Worm (Caenorhabditis elegans) whole organism, L1 larva: ENCODE measurements around the gene F13H10.6.
A peak's percentile ranks its signal among the peaks of the same experiment; 100 is the strongest.

ENCODE experiments used
- C16A3.4 ChIP-seq: fragments of 150-350 bp; optimal IDR thresholded peaks from 2 replicates; lab custom pipeline; 2014; ENCODE audit warnings: missing biosample characterization, missing genetic modification characterization
- aha-1 ChIP-seq: fragments of 150-350 bp; optimal IDR thresholded peaks from 2 replicates; lab custom pipeline; 2014; ENCODE audit warnings: missing biosample characterization, missing genetic modification characterization
- aly-2 ChIP-seq: fragments of 150-350 bp; optimal IDR thresholded peaks from 2 replicates; lab custom pipeline; 2014; ENCODE audit warnings: missing biosample characterization, missing genetic modification characterization
- blmp-1 ChIP-seq: fragments of 150-350 bp; optimal IDR thresholded peaks from 2 replicates; lab custom pipeline; 2014; ENCODE audit warnings: missing biosample characterization, missing genetic modification characterization
- ceh-63 ChIP-seq: fragments of 200-800 bp; sonication (Bioruptor generic); optimal IDR thresholded peaks from 2 replicates; lab custom pipeline; 2018; ENCODE audit warnings: mild to moderate bottlenecking, missing genetic modification characterization, missing compliant biosample characterization
- ceh-8 ChIP-seq: fragments of 200-800 bp; sonication (Bioruptor generic); optimal IDR thresholded peaks from 2 replicates; lab custom pipeline; 2018; ENCODE audit warnings: mild to moderate bottlenecking, missing genetic modification characterization, moderate library complexity, missing compliant biosample characterization
- ceh-88 ChIP-seq: fragments of 200-800 bp; sonication (Bioruptor generic); IDR thresholded peaks from 2 replicates; pipeline ENCODE4 v1.3.6; 2022; ENCODE audit warnings: missing genetic modification characterization, missing compliant biosample characterization
- ces-1 ChIP-seq: fragments of 150-350 bp; optimal IDR thresholded peaks from 2 replicates; lab custom pipeline; 2014; ENCODE audit warnings: missing biosample characterization, missing genetic modification reagents, missing genetic modification characterization
- dpl-1 ChIP-seq, 3 experiments: fragments of 150-350 bp in 2 of 3; sonication (generic microtip) in 1 of 3; optimal IDR thresholded peaks; 2 replicates each; lab custom pipeline; 2014 to 2017; ENCODE audit warnings: missing biosample characterization in 3 of 3, missing genetic modification characterization in 3 of 3, missing genetic modification reagents in 3 of 3
- efl-3 ChIP-seq: fragments of 200-800 bp; sonication (Bioruptor generic); optimal IDR thresholded peaks from 2 replicates; lab custom pipeline; 2018; ENCODE audit warnings: mild to moderate bottlenecking, missing genetic modification characterization, missing compliant biosample characterization
- egl-13 ChIP-seq: sonication (generic microtip); optimal IDR thresholded peaks from 2 replicates; lab custom pipeline; 2016; ENCODE audit warnings: missing genotype, missing genetic modification reagents, missing genetic modification characterization, missing compliant biosample characterization
- egl-27 ChIP-seq, 2 experiments: fragments of 150-350 bp in 1 of 2; sonication (generic microtip); optimal IDR thresholded peaks; 3 replicates each; lab custom pipeline; 2017 to 2018; ENCODE audit warnings: missing biosample characterization in 2 of 2, missing genetic modification characterization in 2 of 2, missing genetic modification reagents in 2 of 2
- elt-2 ChIP-seq: sonication (generic microtip); optimal IDR thresholded peaks from 2 replicates; lab custom pipeline; 2016; ENCODE audit warnings: missing genetic modification characterization, mild to moderate bottlenecking, inconsistent platforms, missing compliant biosample characterization, missing genetic modification reagents
- fkh-8 ChIP-seq: sonication (generic microtip); optimal IDR thresholded peaks from 2 replicates; lab custom pipeline; 2016; ENCODE audit warnings: mild to moderate bottlenecking, missing genetic modification characterization, missing compliant biosample characterization
- fos-1 ChIP-seq: fragments of 150-350 bp; optimal IDR thresholded peaks from 2 replicates; lab custom pipeline; 2014; ENCODE audit warnings: missing biosample characterization, missing genetic modification characterization
- hlh-17 ChIP-seq: fragments of 200-800 bp; sonication (Bioruptor generic); optimal IDR thresholded peaks from 2 replicates; lab custom pipeline; 2018; ENCODE audit warnings: missing genetic modification characterization, mild to moderate bottlenecking, missing compliant biosample characterization, moderate library complexity, borderline replicate concordance
- hpl-2 ChIP-seq: fragments of 150-350 bp; optimal IDR thresholded peaks from 2 replicates; lab custom pipeline; 2014; ENCODE audit warnings: missing biosample characterization, missing genetic modification reagents, missing genetic modification characterization
- isw-1 ChIP-seq: fragments of 200-800 bp; sonication (Bioruptor generic); IDR thresholded peaks from 2 replicates; pipeline ENCODE4 v1.3.6; 2022; ENCODE audit warnings: missing genetic modification characterization, missing compliant biosample characterization
- jun-1 ChIP-seq: fragments of 150-350 bp; optimal IDR thresholded peaks from 2 replicates; lab custom pipeline; 2014; ENCODE audit warnings: missing biosample characterization, missing genetic modification reagents, missing genetic modification characterization
- lin-35 ChIP-seq, 2 experiments: fragments of 150-350 bp; optimal IDR thresholded peaks; 2 replicates each; lab custom pipeline; 2014; ENCODE audit warnings: missing biosample characterization in 2 of 2, missing genetic modification characterization in 2 of 2, missing genetic modification reagents in 2 of 2
- lir-3 ChIP-seq: sonication (generic microtip); optimal IDR thresholded peaks from 2 replicates; lab custom pipeline; 2016; ENCODE audit warnings: mild to moderate bottlenecking, missing genetic modification characterization, moderate library complexity, missing compliant biosample characterization; ENCODE audit not compliant: poor library complexity
- mab-9 ChIP-seq: fragments of 200-800 bp; sonication (Bioruptor generic); IDR thresholded peaks from 2 replicates; pipeline ENCODE4 v1.3.6; 2022; ENCODE audit warnings: missing genetic modification reagents, missing genetic modification characterization, missing compliant biosample characterization
- mdl-1 ChIP-seq, 2 experiments: fragments of 150-350 bp; optimal IDR thresholded peaks; 2 replicates each; lab custom pipeline; 2014 to 2017; ENCODE audit warnings: missing biosample characterization in 2 of 2, missing genetic modification characterization in 2 of 2, inconsistent platforms in 1 of 2
- nhr-12 ChIP-seq: sonication (generic microtip); optimal IDR thresholded peaks from 2 replicates; lab custom pipeline; 2017; ENCODE audit warnings: missing biosample characterization, missing genetic modification characterization
- nhr-20 ChIP-seq: sonication (generic microtip); optimal IDR thresholded peaks from 2 replicates; lab custom pipeline; 2016; ENCODE audit warnings: mild to moderate bottlenecking, missing genetic modification characterization, missing compliant biosample characterization
- nhr-237 ChIP-seq: fragments of 150-350 bp; optimal IDR thresholded peaks from 2 replicates; lab custom pipeline; 2014; ENCODE audit warnings: missing biosample characterization, missing genetic modification characterization
- nhr-28 ChIP-seq: fragments of 150-350 bp; optimal IDR thresholded peaks from 2 replicates; lab custom pipeline; 2014; ENCODE audit warnings: missing biosample characterization, missing genetic modification characterization
- nhr-47 ChIP-seq: sonication (generic microtip); optimal IDR thresholded peaks from 2 replicates; lab custom pipeline; 2016; ENCODE audit warnings: mild to moderate bottlenecking, missing genetic modification characterization, moderate library complexity, missing compliant biosample characterization
- nhr-71 ChIP-seq: sonication (generic microtip); optimal IDR thresholded peaks from 2 replicates; lab custom pipeline; 2016; ENCODE audit warnings: mild to moderate bottlenecking, missing genetic modification characterization, moderate library complexity, missing compliant biosample characterization
- nhr-77 ChIP-seq: fragments of 150-350 bp; optimal IDR thresholded peaks from 2 replicates; lab custom pipeline; 2014; ENCODE audit warnings: missing biosample characterization, missing genetic modification characterization
- nhr-84 ChIP-seq: sonication (generic microtip); optimal IDR thresholded peaks from 2 replicates; lab custom pipeline; 2017; ENCODE audit warnings: missing biosample characterization, missing genetic modification characterization
- nhr-90 ChIP-seq: sonication (generic microtip); optimal IDR thresholded peaks from 2 replicates; lab custom pipeline; 2016; ENCODE audit warnings: mild to moderate bottlenecking, missing genetic modification characterization, missing compliant biosample characterization; ENCODE audit not compliant: poor library complexity
- pag-3 ChIP-seq: sonication (generic microtip); optimal IDR thresholded peaks from 2 replicates; lab custom pipeline; 2017; ENCODE audit warnings: missing genetic modification characterization, mild to moderate bottlenecking, missing compliant biosample characterization, antibody characterized with exemption, borderline replicate concordance; ENCODE audit not compliant: insufficient read depth
- pax-3 ChIP-seq: fragments of 200-800 bp; sonication (Bioruptor generic); optimal IDR thresholded peaks from 2 replicates; lab custom pipeline; 2018; ENCODE audit warnings: mild to moderate bottlenecking, missing genetic modification characterization, moderate library complexity, missing compliant biosample characterization
- rnt-1 ChIP-seq: sonication (generic microtip); optimal IDR thresholded peaks from 2 replicates; lab custom pipeline; 2016; ENCODE audit warnings: mild to moderate bottlenecking, missing genetic modification characterization, moderate library complexity, missing compliant biosample characterization
- skn-1 ChIP-seq: fragments of 150-350 bp; optimal IDR thresholded peaks from 2 replicates; lab custom pipeline; 2014; ENCODE audit warnings: missing biosample characterization, missing genetic modification characterization
- sox-4 ChIP-seq: sonication (generic microtip); optimal IDR thresholded peaks from 2 replicates; lab custom pipeline; 2016; ENCODE audit warnings: missing genetic modification characterization, missing compliant biosample characterization
- sptf-1 ChIP-seq: fragments of 150-350 bp; optimal IDR thresholded peaks from 2 replicates; lab custom pipeline; 2014; ENCODE audit warnings: missing biosample characterization, missing genetic modification characterization
- sup-37 ChIP-seq: fragments of 200-800 bp; sonication (Bioruptor generic); optimal IDR thresholded peaks from 2 replicates; lab custom pipeline; 2018; ENCODE audit warnings: mild to moderate bottlenecking, missing genetic modification characterization, missing compliant biosample characterization
- swsn-7 ChIP-seq: sonication (generic microtip); optimal IDR thresholded peaks from 2 replicates; lab custom pipeline; 2016; ENCODE audit warnings: missing genetic modification characterization, missing compliant biosample characterization
- unc-130 ChIP-seq: fragments of 150-350 bp; optimal IDR thresholded peaks from 2 replicates; lab custom pipeline; 2017; ENCODE audit warnings: missing biosample characterization, missing genetic modification characterization, inconsistent platforms
- unc-30 ChIP-seq: sonication (generic microtip); optimal IDR thresholded peaks from 2 replicates; lab custom pipeline; 2017; ENCODE audit warnings: missing biosample characterization, missing genetic modification characterization
- vab-15 ChIP-seq: sonication (generic microtip); optimal IDR thresholded peaks from 2 replicates; lab custom pipeline; 2017; ENCODE audit warnings: missing genotype, mild to moderate bottlenecking, missing genetic modification characterization, missing compliant biosample characterization
- zag-1 ChIP-seq: fragments of 150-350 bp; optimal IDR thresholded peaks from 2 replicates; lab custom pipeline; 2014; ENCODE audit warnings: missing biosample characterization, missing genetic modification characterization
- zip-4 ChIP-seq: fragments of 200-800 bp; sonication (Bioruptor generic); optimal IDR thresholded peaks from 2 replicates; lab custom pipeline; 2018; ENCODE audit warnings: mild to moderate bottlenecking, missing genetic modification characterization, moderate library complexity, missing compliant biosample characterization
- ztf-11 ChIP-seq, 2 experiments: sonication (generic microtip); optimal IDR thresholded peaks; 2 replicates each; lab custom pipeline; 2016 to 2017; ENCODE audit warnings: missing genetic modification characterization in 2 of 2, missing biosample characterization in 1 of 2, missing compliant biosample characterization in 1 of 2
- ztf-4 ChIP-seq: fragments of 150-350 bp; optimal IDR thresholded peaks from 2 replicates; lab custom pipeline; 2014; ENCODE audit warnings: missing biosample characterization, missing genetic modification characterization

F13H10.6 gene

DNA sequence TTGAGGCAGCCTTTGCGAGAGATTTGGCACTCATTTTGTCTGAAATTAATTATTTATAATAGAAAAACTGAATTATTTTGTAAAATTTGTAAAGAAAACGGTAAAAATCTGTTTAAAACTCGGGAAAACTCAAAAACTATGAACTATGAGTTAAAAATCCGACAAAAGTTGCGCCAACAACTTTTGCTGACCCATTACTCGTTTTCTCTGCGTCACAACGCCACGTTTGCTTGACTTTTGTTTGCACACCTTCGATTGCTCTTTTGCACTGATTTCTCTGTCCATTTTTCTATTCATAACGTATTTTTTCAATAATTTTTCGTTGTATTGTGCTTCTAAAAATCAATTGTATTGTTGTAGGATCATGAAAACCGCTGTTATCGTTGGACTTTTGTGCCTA is 27.1 kb downstream of the F13H10.6 start, which contains the start of gene fkb-1 (continued):
- TF ChIP-seq efl-3 (GFP tag; lab: Kevin White, UChicago) (no peak), dpl-1 (GFP tag; optimal IDR thresholded peaks at IDR 0.05; lab: Kevin White, UChicago) (peak; percentile 59 to 75 (median 74)), pag-3 (tag; lab: Kevin White, UChicago) (no peak), zip-4 (GFP tag; lab: Kevin White, UChicago) (no peak), aly-2 (no peak), sup-37 (GFP tag; lab: Kevin White, UChicago) (no peak), C16A3.4 (peak; percentile 73), ceh-8 (GFP tag; lab: Kevin White, UChicago) (peak; percentile 6), nhr-71 (tag; lab: Kevin White, UChicago) (peak; percentile 82), nhr-237 (tag; lab: Kevin White, UChicago) (no peak), hpl-2 (GFP tag; lab: Kevin White, UChicago) (no peak), ceh-88 (peak; percentile 25; the same call in 1 of the 2 replicates), fkh-8 (tag; lab: Kevin White, UChicago) (peak; percentile 58), zag-1 (tag; lab: Kevin White, UChicago) (no peak), hlh-17 (no peak), skn-1 (tag; lab: Kevin White, UChicago) (no peak), egl-27 (tag; optimal IDR thresholded peaks at IDR 0.05; lab: Kevin White, UChicago) (no peak), swsn-7 (peak; percentile 79), jun-1 (tag; lab: Kevin White, UChicago) (peak; percentile 30), nhr-20 (tag; lab: Kevin White, UChicago) (peak; percentile 79), mdl-1 (tag; optimal IDR thresholded peaks at IDR 0.05; lab: Kevin White, UChicago) (peak in 1 of 2 experiments; percentile 61), ztf-4 (no peak), ces-1 (GFP tag; lab: Kevin White, UChicago) (no peak), nhr-47 (tag; lab: Kevin White, UChicago) (peak; percentile 80), nhr-84 (no peak), blmp-1 (tag; lab: Kevin White, UChicago) (peak; percentile 29), aha-1 (tag; lab: Kevin White, UChicago) (no peak), nhr-90 (tag; lab: Kevin White, UChicago) (peak; percentile 55), nhr-28 (tag; lab: Kevin White, UChicago) (no peak), pax-3 (tag; lab: Kevin White, UChicago) (no peak), sptf-1 (no peak), vab-15 (no peak), egl-13 (tag; lab: Kevin White, UChicago) (peak; percentile 47), ceh-63 (GFP tag; lab: Kevin White, UChicago) (no peak), fos-1 (tag; lab: Kevin White, UChicago) (peak; percentile 27), lin-35 (GFP tag; optimal IDR thresholded peaks at IDR 0.05; lab: Kevin White, UChicago) (peak; percentile 79), rnt-1 (peak; percentile 74), nhr-12 (tag; lab: Kevin White, UChicago) (no peak), unc-130 (tag; lab: Kevin White, UChicago) (peak; percentile 42), unc-30 (no peak), isw-1 (GFP tag; lab: Robert Waterston, UW) (peak; percentile 43), lir-3 (tag; lab: Kevin White, UChicago) (peak; percentile 13), elt-2 (tag; lab: Kevin White, UChicago) (peak; percentile 3), mab-9 (GFP tag; lab: Robert Waterston, UW) (no peak), sox-4 (tag; lab: Kevin White, UChicago) (peak; percentile 19), nhr-77 (tag; lab: Kevin White, UChicago) (peak; percentile 39), ztf-11 (tag; optimal IDR thresholded peaks at IDR 0.05; lab: Kevin White, UChicago) (no peak)
